Fruit fly (Drosophila melanogaster): Measurements from ENCODE around the gene CG15721.

The CG15721 gene

DNA sequence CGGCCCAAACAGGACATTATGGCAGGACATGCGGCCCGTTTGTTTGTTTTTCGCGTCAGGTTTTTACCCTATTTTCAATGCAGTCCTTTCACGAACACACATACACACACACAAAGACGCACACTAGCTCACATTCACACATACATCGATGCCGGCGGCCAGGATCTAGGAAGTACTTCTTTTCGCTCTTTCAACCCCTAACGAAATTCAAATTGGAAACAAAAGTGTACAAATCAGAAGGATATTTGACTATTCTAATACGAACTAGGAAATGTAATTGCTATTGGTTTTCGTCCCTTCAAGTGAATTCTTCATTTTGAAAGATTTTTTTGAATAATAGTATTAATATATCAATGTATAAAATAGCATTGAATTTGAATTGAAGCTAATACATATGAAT lies 30.1 kb upstream of the CG15721 start:
- TF ChIP-seq ey (GFP tag; optimal IDR thresholded peaks at IDR 0.05) (no peak), Hnf4 (GFP tag; optimal IDR thresholded peaks at IDR 0.05) (no peak), usp (GFP tag; optimal IDR thresholded peaks at IDR 0.05) (no peak), jim (GFP tag; optimal IDR thresholded peaks at IDR 0.05) (no peak), tai (GFP tag; optimal IDR thresholded peaks at IDR 0.05) (no peak), Dfd (GFP tag; optimal IDR thresholded peaks at IDR 0.05) (no peak), CrebA (GFP tag; optimal IDR thresholded peaks at IDR 0.05; ENCODE audit: borderline replicate concordance) (no peak), Hr78 (GFP tag; optimal IDR thresholded peaks at IDR 0.05) (no peak), Sp1 (GFP tag; optimal IDR thresholded peaks at IDR 0.05) (no peak)

DNA sequence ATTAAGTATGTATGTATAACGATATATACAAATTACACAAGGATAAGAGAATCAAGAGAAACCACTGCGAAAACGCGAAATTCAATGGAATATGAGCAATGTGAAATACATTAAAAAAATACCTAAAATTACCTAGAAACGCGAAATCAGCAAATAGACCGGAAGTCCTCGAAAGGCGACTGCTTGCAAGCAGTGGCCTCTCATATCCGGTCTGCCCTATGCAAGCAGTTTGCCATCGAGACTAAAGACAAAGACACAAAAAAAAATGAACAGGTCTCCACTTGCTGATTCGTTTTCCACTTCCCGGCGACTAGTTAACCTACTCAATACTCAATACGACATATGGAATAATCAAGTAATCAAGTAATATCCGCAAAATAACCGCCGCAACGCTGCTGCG lies 22.8 kb upstream of the CG15721 start:
- no peak for TF ChIP-seq GATAd (GFP tag; optimal IDR thresholded peaks at IDR 0.05)
- no peak for TF ChIP-seq N (GFP tag; optimal IDR thresholded peaks at IDR 0.05)
- no peak for TF ChIP-seq tai (GFP tag; optimal IDR thresholded peaks at IDR 0.05)
- no peak for TF ChIP-seq CG32264 (GFP tag; optimal IDR thresholded peaks at IDR 0.05)
- no peak for TF ChIP-seq woc (GFP tag; optimal IDR thresholded peaks at IDR 0.05)
- TF ChIP-seq Mio (GFP tag; optimal IDR thresholded peaks at IDR 0.05) = no peak
- no peak for TF ChIP-seq dl (GFP tag; optimal IDR thresholded peaks at IDR 0.05; ENCODE audit: insufficient read depth in 1 of 2, partially characterized antibody in 2 of 2)
- TF ChIP-seq sage (GFP tag; optimal IDR thresholded peaks at IDR 0.05) = no peak
- TF ChIP-seq HLH106 (tag; optimal IDR thresholded peaks at IDR 0.05) = no peak

DNA sequence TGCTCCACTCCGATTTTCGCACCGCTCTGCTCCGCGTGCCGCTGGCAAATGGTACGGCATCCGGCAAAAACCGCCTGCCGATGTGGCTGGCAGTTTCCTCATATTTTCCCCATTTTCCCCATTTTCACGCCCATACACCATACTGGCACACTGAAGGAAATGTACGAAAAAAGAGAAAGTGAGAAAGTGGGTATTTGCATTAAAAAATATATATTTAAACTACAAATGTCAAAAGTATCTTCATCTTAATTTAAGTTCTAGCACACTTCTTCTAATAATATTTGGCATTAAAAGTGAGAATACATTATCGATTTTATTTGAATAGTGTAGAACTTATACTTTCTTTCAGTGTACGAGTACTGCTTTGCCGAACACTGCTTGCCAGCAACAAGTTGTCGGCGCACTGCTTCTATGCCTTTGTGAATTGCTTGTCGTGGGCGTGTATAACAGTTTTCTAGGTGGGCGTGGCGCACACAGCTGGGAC lies 13.1 kb upstream of the CG15721 start, which contains the start of gene hec:
TSS of gene hec (minus strand) at position 51 of the 484 bp plus-strand sequence.
- TF ChIP-seq pan (optimal IDR thresholded peaks at IDR 0.05) = no peak
- no peak for TF ChIP-seq CG32264 (GFP tag; optimal IDR thresholded peaks at IDR 0.05)
- no peak for TF ChIP-seq rgr (GFP tag; optimal IDR thresholded peaks at IDR 0.05)
- no peak for TF ChIP-seq ey (GFP tag; optimal IDR thresholded peaks at IDR 0.05)
- no peak for TF ChIP-seq Sp1 (GFP tag; optimal IDR thresholded peaks at IDR 0.05)
- TF ChIP-seq sage (GFP tag; optimal IDR thresholded peaks at IDR 0.05) = no peak
- no peak for TF ChIP-seq br (GFP tag; optimal IDR thresholded peaks at IDR 0.05)
- no peak for TF ChIP-seq jim (GFP tag; optimal IDR thresholded peaks at IDR 0.05)
- no peak for TF ChIP-seq lola (GFP tag; optimal IDR thresholded peaks at IDR 0.05)

DNA sequence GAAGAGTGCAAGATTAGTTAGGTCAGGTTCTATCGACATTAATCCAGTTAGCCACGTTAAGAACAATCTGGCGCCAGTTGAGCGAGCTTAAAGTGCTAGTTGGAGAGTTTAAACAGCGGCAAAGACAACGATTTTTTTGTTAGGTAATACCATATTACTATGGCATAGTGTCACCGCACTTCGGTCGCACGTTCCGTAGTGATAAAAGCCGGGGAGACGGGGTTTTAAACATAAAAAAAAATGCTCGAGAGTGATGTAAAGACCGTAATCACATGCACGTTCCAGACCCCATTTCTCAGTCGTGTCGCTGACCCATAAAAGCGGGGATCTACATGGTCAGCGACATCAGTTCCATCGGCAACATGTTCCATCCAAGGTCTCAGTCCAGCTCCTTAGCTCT lies 11.6 kb upstream of the CG15721 start, which contains the start of gene CG32642:
TSS of gene CG32642 (plus strand) at position 301 of the 400 bp plus-strand sequence.
- TF ChIP-seq Hr83 (GFP tag; optimal IDR thresholded peaks at IDR 0.05; ENCODE audit: poor library complexity, severe bottlenecking) (no peak), Mio (GFP tag; optimal IDR thresholded peaks at IDR 0.05) (no peak), CG32264 (GFP tag; optimal IDR thresholded peaks at IDR 0.05) (no peak), dmrt93B (GFP tag; optimal IDR thresholded peaks at IDR 0.05) (no peak), foxo (GFP tag; optimal IDR thresholded peaks at IDR 0.05) (no peak), brk (GFP tag; optimal IDR thresholded peaks at IDR 0.05) (no peak), jim (GFP tag; optimal IDR thresholded peaks at IDR 0.05) (no peak), Sp1 (GFP tag; optimal IDR thresholded peaks at IDR 0.05) (no peak), psq (GFP tag; optimal IDR thresholded peaks at IDR 0.05) (no peak)

DNA sequence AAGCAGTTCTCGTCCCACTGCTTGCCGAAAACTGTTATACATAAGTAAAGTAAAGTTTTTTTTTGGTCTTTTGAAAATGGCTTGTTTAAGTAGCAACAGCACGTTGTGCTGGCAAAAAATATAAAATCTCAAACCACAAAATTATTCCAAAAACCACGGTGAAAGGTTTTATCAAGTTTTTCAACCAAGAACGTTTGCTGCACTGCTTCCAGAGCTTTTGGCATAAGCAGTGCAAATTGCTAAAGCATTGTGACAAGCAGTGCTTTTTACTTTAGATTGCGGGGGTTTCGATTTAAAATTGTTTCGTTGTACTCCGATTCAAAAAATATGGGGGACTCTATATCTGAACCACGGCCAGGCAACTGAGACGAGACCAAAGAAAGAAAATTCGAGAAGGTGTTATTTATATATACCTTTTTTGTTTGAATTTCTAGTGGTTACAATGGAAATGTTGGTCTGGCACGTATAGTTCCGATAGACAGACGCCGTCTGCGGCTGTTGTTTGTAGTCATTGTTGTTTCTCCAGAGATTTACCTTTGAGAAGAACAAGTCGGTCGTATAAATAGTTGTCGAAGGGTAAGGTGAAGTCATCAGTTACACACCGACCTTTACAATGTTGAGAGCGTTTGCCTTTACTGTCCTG lies 3.1 kb upstream of the CG15721 start, which contains the start of gene Mur11Da:
TSS of gene Mur11Da (plus strand) at position 593 of the 643 bp plus-strand sequence.
- TF ChIP-seq Myc (optimal IDR thresholded peaks at IDR 0.05) = no peak
- no peak for TF ChIP-seq usp (GFP tag; optimal IDR thresholded peaks at IDR 0.05)
- no peak for TF ChIP-seq foxo (GFP tag; optimal IDR thresholded peaks at IDR 0.05)
- TF ChIP-seq Hr83 (GFP tag; optimal IDR thresholded peaks at IDR 0.05; ENCODE audit: poor library complexity, severe bottlenecking) = no peak
- no peak for TF ChIP-seq Abd-B (GFP tag; optimal IDR thresholded peaks at IDR 0.05)
- no peak for TF ChIP-seq OdsH (GFP tag; optimal IDR thresholded peaks at IDR 0.05)
- no peak for TF ChIP-seq HLH106 (tag; optimal IDR thresholded peaks at IDR 0.05)
- no peak for TF ChIP-seq Hnf4 (GFP tag; optimal IDR thresholded peaks at IDR 0.05)
- TF ChIP-seq dmrt93B (GFP tag; optimal IDR thresholded peaks at IDR 0.05) = no peak
- TF ChIP-seq brk (GFP tag; optimal IDR thresholded peaks at IDR 0.05) = no peak
- TF ChIP-seq ey (GFP tag; optimal IDR thresholded peaks at IDR 0.05) = no peak
- no peak for TF ChIP-seq tai (GFP tag; optimal IDR thresholded peaks at IDR 0.05)
- TF ChIP-seq lola (GFP tag; optimal IDR thresholded peaks at IDR 0.05) = no peak
- TF ChIP-seq rgr (GFP tag; optimal IDR thresholded peaks at IDR 0.05) = no peak
- TF ChIP-seq Dif (GFP tag; optimal IDR thresholded peaks at IDR 0.05; ENCODE audit: partially characterized antibody) = no peak
